Worm (Caenorhabditis elegans) whole organism, L4/young adult: ENCODE results near the gene his-24.

ENCODE experiments used
- W03F9.2 ChIP-seq: fragments of 150-350 bp; optimal IDR thresholded peaks from 2 replicates; lab custom pipeline; 2014; ENCODE audit warnings: missing biosample characterization, missing genetic modification characterization
- dao-5 ChIP-seq: sonication (generic microtip); optimal IDR thresholded peaks from 2 replicates; lab custom pipeline; 2016; ENCODE audit warnings: missing genotype, missing genetic modification characterization, moderate library complexity, missing compliant biosample characterization
- him-1 ChIP-seq: sonication (generic microtip); optimal IDR thresholded peaks from 2 replicates; lab custom pipeline; 2016; ENCODE audit warnings: missing genotype, missing genetic modification reagents, missing genetic modification characterization, missing compliant biosample characterization

ce11 chrX:14465593-14465992 lies 24.3 kb upstream of the his-24 start, which contains the start of gene M163.22:
- TF ChIP-seq him-1 (no peak), W03F9.2 (tag; lab: Kevin White, UChicago) (no peak), dao-5 (no peak)
